Worm (Caenorhabditis elegans): ENCODE results near the gene clec-143.
"Not testable (repeated sequence)": the region's sequence is repeated elsewhere in the genome, so short reads cannot be mapped to it uniquely, and the experiment has no call there.

DNA sequence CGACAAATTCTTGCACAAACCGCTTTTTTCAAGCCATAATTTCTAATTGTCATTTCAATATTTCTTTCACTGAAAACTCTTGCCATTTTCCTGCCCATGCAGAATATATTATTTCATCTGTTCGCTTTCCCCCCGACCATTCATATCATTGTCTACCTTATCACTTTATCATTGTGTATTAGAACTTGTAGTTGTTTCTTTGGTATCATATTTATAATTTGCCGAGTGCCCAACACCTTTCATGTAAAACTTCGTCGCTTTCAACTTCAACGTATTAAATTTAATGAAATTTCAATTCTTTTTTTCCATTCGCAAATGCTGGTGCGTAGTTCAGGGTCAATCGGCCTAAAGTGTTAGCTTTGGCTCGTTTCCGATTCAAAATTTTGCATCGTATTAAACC, 27.3 kb downstream of the clec-143 start, which contains the start of gene ZK673.1:
- not testable (repeated sequence) for TF ChIP-seq ref-1 (GFP tag; conservative IDR thresholded peaks at IDR 0.05); cog-1 (tag; optimal IDR thresholded peaks at IDR 0.05); T22C8.4 (GFP tag; IDR thresholded peaks at IDR 0.05)

All from whole organism, midembryonic.